Worm (Caenorhabditis elegans): ENCODE data around the gene F23F12.12.

- TF ChIP-seq F52B5.7 (tag; optimal IDR thresholded peaks at IDR 0.05) = no peak
- no peak for TF ChIP-seq dpff-1 (tag; optimal IDR thresholded peaks at IDR 0.05)
- no peak for TF ChIP-seq let-526 (GFP tag; IDR thresholded peaks at IDR 0.05)
- no peak for TF ChIP-seq sdz-38 (tag; optimal IDR thresholded peaks at IDR 0.05)
Measured at ce11 chrIII:6500032-6500564, 7.8 kb upstream of the F23F12.12 start, which contains the start of gene F23F12.3.
